In genomic region chrII:7323317-7323716, ce11 we compare ENCODE assay signal across 3 worm cellular contexts.
TF ChIP-seq lines count a peak whose summit lies in the region.

No protein-coding gene starts in this region.

TF ChIP-seq in whole organism, L1 larva, 84 proteins besides CTCF, POLR2A, EP300 and RAD21 (continued from another document):
- TF ChIP-seq nhr-20 (tag; optimal IDR thresholded peaks at IDR 0.05; lab: Kevin White, UChicago) (peak; percentile 65), nhr-19 (GFP tag; conservative IDR thresholded peaks at IDR 0.05; lab: Robert Waterston, UW) (peak; percentile 81), unc-30 (tag; optimal IDR thresholded peaks at IDR 0.05; lab: Kevin White, UChicago) (no peak), fos-1 (tag; optimal IDR thresholded peaks at IDR 0.05; lab: Kevin White, UChicago) (no peak), nhr-85 (tag; lab: Kevin White, UChicago) (peak; percentile 14), nhr-237 (tag; optimal IDR thresholded peaks at IDR 0.05; lab: Kevin White, UChicago) (no peak), Y116A8C.19 (tag; optimal IDR thresholded peaks at IDR 0.05; lab: Kevin White, UChicago; ENCODE audit: borderline replicate concordance) (no peak), lin-35 (GFP tag; optimal IDR thresholded peaks at IDR 0.05; lab: Kevin White, UChicago) (peak in 1 of 2 experiments; percentile 2), lin-39 (tag; optimal IDR thresholded peaks at IDR 0.05; lab: Kevin White, UChicago) (peak; percentile 82), nhr-71 (tag; optimal IDR thresholded peaks at IDR 0.05; lab: Kevin White, UChicago) (peak; percentile 93), lin-14 (GFP tag; optimal IDR thresholded peaks at IDR 0.05; lab: Kevin White, UChicago) (peak; percentile 92), unc-62 (GFP tag; optimal IDR thresholded peaks at IDR 0.05; lab: Kevin White, UChicago) (no peak), isw-1 (GFP tag; IDR thresholded peaks at IDR 0.05; lab: Robert Waterston, UW) (no peak), zip-4 (GFP tag; optimal IDR thresholded peaks at IDR 0.05; lab: Kevin White, UChicago) (no peak), lir-3 (tag; optimal IDR thresholded peaks at IDR 0.05; lab: Kevin White, UChicago; ENCODE audit: poor library complexity) (peak; percentile 58), ztf-4 (tag; optimal IDR thresholded peaks at IDR 0.05; lab: Kevin White, UChicago) (peak; percentile 68), mep-1 (tag; optimal IDR thresholded peaks at IDR 0.05; lab: Kevin White, UChicago) (peak; percentile 28), F16B12.6 (tag; optimal IDR thresholded peaks at IDR 0.05; lab: Kevin White, UChicago) (no peak), nhr-11 (tag; optimal IDR thresholded peaks at IDR 0.05; lab: Kevin White, UChicago) (peak; percentile 62), tbx-2 (tag; optimal IDR thresholded peaks at IDR 0.05; lab: Kevin White, UChicago) (peak; percentile 20), sptf-1 (tag; optimal IDR thresholded peaks at IDR 0.05; lab: Kevin White, UChicago) (no peak), xbp-1 (tag; optimal IDR thresholded peaks at IDR 0.05; lab: Kevin White, UChicago) (peak; percentile 33), rnt-1 (tag; optimal IDR thresholded peaks at IDR 0.05; lab: Kevin White, UChicago) (peak; percentile 90), zag-1 (tag; optimal IDR thresholded peaks at IDR 0.05; lab: Kevin White, UChicago) (no peak), snu-23 (GFP tag; optimal IDR thresholded peaks at IDR 0.05; lab: Kevin White, UChicago) (peak; percentile 72), mdl-1 (tag; optimal IDR thresholded peaks at IDR 0.05; lab: Kevin White, UChicago) (peak in 1 of 2 experiments; percentile 58), lin-15B (tag; optimal IDR thresholded peaks at IDR 0.05; lab: Kevin White, UChicago) (no peak), sup-37 (GFP tag; optimal IDR thresholded peaks at IDR 0.05; lab: Kevin White, UChicago) (peak; percentile 29), lsy-2 (tag; optimal IDR thresholded peaks at IDR 0.05; lab: Kevin White, UChicago) (peak; percentile 47 to 71), nhr-47 (tag; optimal IDR thresholded peaks at IDR 0.05; lab: Kevin White, UChicago) (peak; percentile 47)
TF ChIP-seq in whole organism, L1 larva: peak in this region for 25.

TF ChIP-seq in whole organism, L2 larva, 48 proteins besides CTCF, POLR2A, EP300 and RAD21 (continued from another document):
- TF ChIP-seq nhr-129 (tag; optimal IDR thresholded peaks at IDR 0.05; lab: Kevin White, UChicago) (peak; percentile 82), ztf-1 (GFP tag; conservative IDR thresholded peaks at IDR 0.05; lab: Robert Waterston, UW) (no peak)

TF ChIP-seq in whole organism, L4 larva, 104 proteins besides CTCF, POLR2A, EP300 and RAD21 (continued from another document):
- TF ChIP-seq dmd-8 (GFP tag; IDR thresholded peaks at IDR 0.05; lab: Robert Waterston, UW) (0 out of 2 replicates have a peak, but pooled peaks have one; percentile 43), unc-62 (GFP tag; optimal IDR thresholded peaks at IDR 0.05 in 1 of 2; lab: Kevin White, UChicago) (peak in 1 of 2 experiments; percentile 66), unc-62 (tag; optimal IDR thresholded peaks at IDR 0.05; lab: Kevin White, UChicago) (no peak), lsy-2 (tag; optimal IDR thresholded peaks at IDR 0.05; lab: Kevin White, UChicago) (peak in 1 of 2 experiments; percentile 15), nhr-76 (tag; optimal IDR thresholded peaks at IDR 0.05; lab: Kevin White, UChicago) (no peak), ceh-82 (tag; optimal IDR thresholded peaks at IDR 0.05; lab: Kevin White, UChicago) (no peak), mes-2 (tag; optimal IDR thresholded peaks at IDR 0.05; lab: Kevin White, UChicago; ENCODE audit: poor library complexity, severe bottlenecking) (no peak), lin-39 (tag; optimal IDR thresholded peaks at IDR 0.05; lab: Kevin White, UChicago) (peak; percentile 25), mdl-1 (tag; optimal IDR thresholded peaks at IDR 0.05; lab: Kevin White, UChicago) (peak in 1 of 2 experiments; percentile 20)
